Worm (Caenorhabditis elegans): Measurements from ENCODE around the gene srw-36.

DNA sequence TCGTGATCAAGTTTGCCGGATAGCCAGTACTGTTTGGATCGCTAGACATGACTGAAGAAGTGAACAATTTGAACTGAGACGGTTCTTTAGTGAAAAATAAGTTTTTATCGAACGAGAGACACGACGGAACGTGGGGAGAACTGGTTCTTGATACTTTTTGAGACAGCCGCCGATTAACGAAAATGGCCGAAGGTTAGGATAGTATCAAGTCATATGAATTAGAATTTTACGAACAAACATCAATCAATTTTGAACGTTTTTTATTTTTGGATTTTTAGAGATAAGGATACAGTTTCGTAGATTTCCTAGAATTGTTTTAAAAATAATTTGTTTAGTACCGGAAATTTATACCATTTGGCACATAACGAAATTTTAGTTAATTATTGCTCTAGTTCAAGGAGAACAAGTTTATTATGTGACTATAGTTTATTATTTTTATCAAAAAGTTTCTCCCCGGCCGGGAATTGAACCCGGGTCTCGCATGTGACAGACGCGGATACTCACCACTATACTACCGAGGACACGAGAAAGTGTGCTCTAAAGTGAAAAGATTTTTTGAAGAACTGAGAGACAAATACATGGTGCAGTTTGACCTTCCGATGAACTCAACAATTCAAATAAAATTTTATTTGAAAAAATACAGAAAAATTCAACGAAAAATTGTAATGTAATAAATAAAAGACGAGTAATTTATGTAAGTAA is 34.5 kb upstream of the srw-36 start, which contains the start of gene W06G6.20:
- TF ChIP-seq W03F9.2 (tag; optimal IDR thresholded peaks at IDR 0.05) (no peak), him-1 (tag; optimal IDR thresholded peaks at IDR 0.05) (no peak)
